Worm (Caenorhabditis elegans): ENCODE results near the gene F09C6.14.
A peak's percentile ranks its signal among the peaks of the same experiment; 100 is the strongest.

F09C6.14 gene

ce11 chrV:16857977-16858479 is 22.8 kb upstream of the F09C6.14 start, which contains the start of the genes clec-31 and clec-22:
Gene clec-31, minus strand, starts transcription at chrV:16858077.
Gene clec-22, plus strand, starts transcription at chrV:16858429.
- TF ChIP-seq efl-3 (GFP tag; optimal IDR thresholded peaks at IDR 0.05) (no peak), nhr-77 (tag; optimal IDR thresholded peaks at IDR 0.05) (no peak), C34B4.2 (tag; optimal IDR thresholded peaks at IDR 0.05) (no peak), dsc-1 (tag; optimal IDR thresholded peaks at IDR 0.05) (no peak), mef-2 (tag; optimal IDR thresholded peaks at IDR 0.05) (no peak)

- no peak for TF ChIP-seq dpl-1 (GFP tag; optimal IDR thresholded peaks at IDR 0.05)
- TF ChIP-seq snu-23 (GFP tag; optimal IDR thresholded peaks at IDR 0.05), result no peak
- no peak for TF ChIP-seq nhr-28 (tag; optimal IDR thresholded peaks at IDR 0.05)
- TF ChIP-seq pax-3 (tag; optimal IDR thresholded peaks at IDR 0.05), result no peak
- no peak for TF ChIP-seq unc-86 (tag; optimal IDR thresholded peaks at IDR 0.05)
- no peak for TF ChIP-seq aha-1 (tag; optimal IDR thresholded peaks at IDR 0.05)
- TF ChIP-seq hlh-4 (tag; optimal IDR thresholded peaks at IDR 0.05), result no peak
- no peak for TF ChIP-seq sup-37 (GFP tag; optimal IDR thresholded peaks at IDR 0.05)
These were observed 19.1 kb upstream of the F09C6.14 start, which contains the start of the genes clec-32 and clec-24 for ce11 chrV:16861719-16862118. Gene clec-32, minus strand, starts transcription at chrV:16861819. Gene clec-24, plus strand, starts transcription at chrV:16862012.

DNA sequence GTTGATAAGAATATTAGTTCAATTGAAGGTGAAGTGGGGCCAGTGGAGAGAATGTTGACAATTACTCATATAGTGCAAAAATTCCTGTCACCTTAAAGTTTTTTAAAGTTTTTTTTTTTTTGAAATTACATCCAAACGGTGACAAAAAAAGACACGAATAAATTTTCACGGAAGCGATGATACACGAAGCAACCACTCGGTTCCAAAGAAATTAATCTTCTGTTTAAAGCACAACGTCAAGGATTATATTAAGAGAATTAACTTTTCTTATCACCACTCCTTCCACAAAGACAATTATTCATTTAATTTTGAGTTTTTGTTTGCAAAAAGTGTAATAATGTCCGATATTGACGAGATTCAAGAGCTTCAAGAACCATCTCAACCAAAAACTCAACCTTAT is 15.4 kb upstream of the F09C6.14 start, which contains the start of gene clec-28:
Gene clec-28, plus strand, starts transcription at position 301 of the 400 bp plus-strand sequence.
- TF ChIP-seq hlh-17 (GFP tag; optimal IDR thresholded peaks at IDR 0.05; ENCODE audit: borderline replicate concordance), result no peak
- no peak for TF ChIP-seq elt-3 (tag; optimal IDR thresholded peaks at IDR 0.05)
- TF ChIP-seq alr-1 (tag; optimal IDR thresholded peaks at IDR 0.05; ENCODE audit: borderline replicate concordance), result no peak
- TF ChIP-seq nhr-19 (GFP tag; conservative IDR thresholded peaks at IDR 0.05), result no peak
- no peak for TF ChIP-seq tlp-1 (tag; optimal IDR thresholded peaks at IDR 0.05)
- TF ChIP-seq aly-2 (tag; optimal IDR thresholded peaks at IDR 0.05), result no peak
- no peak for TF ChIP-seq lin-14 (GFP tag; optimal IDR thresholded peaks at IDR 0.05)
- no peak for TF ChIP-seq nhr-12 (tag; optimal IDR thresholded peaks at IDR 0.05)
- no peak for TF ChIP-seq hpl-2 (GFP tag; optimal IDR thresholded peaks at IDR 0.05)
- TF ChIP-seq sox-4 (tag; optimal IDR thresholded peaks at IDR 0.05), result no peak
- no peak for TF ChIP-seq unc-86 (tag; optimal IDR thresholded peaks at IDR 0.05)

ce11 chrV:16869740-16870139 is 11.0 kb upstream of the F09C6.14 start, which contains the start of gene clec-33:
Gene clec-33, minus strand, starts transcription at chrV:16869840.
- TF ChIP-seq C16A3.4 (tag; optimal IDR thresholded peaks at IDR 0.05) (no peak), fkh-8 (tag; optimal IDR thresholded peaks at IDR 0.05) (no peak), grh-1 (GFP tag; IDR thresholded peaks at IDR 0.05) (no peak), ces-1 (GFP tag; optimal IDR thresholded peaks at IDR 0.05) (no peak), hpl-2 (GFP tag; optimal IDR thresholded peaks at IDR 0.05) (no peak), pax-3 (tag; optimal IDR thresholded peaks at IDR 0.05) (no peak), lir-3 (tag; optimal IDR thresholded peaks at IDR 0.05; ENCODE audit: poor library complexity) (no peak)

DNA sequence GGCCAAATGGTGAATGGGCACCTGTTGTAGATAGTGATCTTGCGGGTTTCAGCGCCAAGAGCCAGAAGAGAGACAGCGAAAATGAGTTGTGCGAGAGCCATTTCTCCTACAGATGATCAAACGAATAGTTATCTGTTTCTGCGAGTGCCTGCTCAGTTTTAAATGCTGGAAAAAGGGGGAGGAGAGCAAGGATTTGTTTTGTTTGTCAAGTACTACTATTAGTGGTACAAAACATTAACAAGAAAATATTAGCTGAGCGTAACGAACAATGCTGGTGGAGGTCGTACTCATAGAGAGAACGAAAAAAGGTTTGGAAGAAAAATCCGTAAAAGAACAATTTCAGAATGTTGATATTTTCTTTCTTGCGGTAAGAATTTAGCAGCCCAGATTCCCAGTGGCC is 9.4 kb upstream of the F09C6.14 start, which contains the start of gene thn-4:
Gene thn-4, minus strand, starts transcription at position 101 of the 400 bp plus-strand sequence.
- TF ChIP-seq efl-1 (optimal IDR thresholded peaks at IDR 0.05) (no peak), efl-1 (GFP tag; optimal IDR thresholded peaks at IDR 0.05 in 1 of 2) (peak in 1 of 2 experiments; percentile 24), aha-1 (tag; optimal IDR thresholded peaks at IDR 0.05) (no peak)

ce11 chrV:16873642-16874041 is 7.1 kb upstream of the F09C6.14 start, which contains the start of gene srw-23:
Gene srw-23, plus strand, starts transcription at chrV:16873942.
- TF ChIP-seq efl-1 (optimal IDR thresholded peaks at IDR 0.05) (no peak), efl-1 (GFP tag; optimal IDR thresholded peaks at IDR 0.05 in 1 of 2) (peak in 1 of 2 experiments; percentile 30), alr-1 (tag; optimal IDR thresholded peaks at IDR 0.05; ENCODE audit: borderline replicate concordance) (no peak), fos-1 (tag; optimal IDR thresholded peaks at IDR 0.05) (no peak), ceh-63 (GFP tag; optimal IDR thresholded peaks at IDR 0.05) (no peak)

Data from whole organism, L1 larva.